Fruit fly (Drosophila melanogaster) Kc167 (cell line): ENCODE results near the gene RpL3.

ENCODE experiments used
- Myc ChIP-seq: fragments of >200 bp; optimal IDR thresholded peaks from 2 replicates; lab custom pipeline; 2017; ENCODE audit warnings: missing external identifiers
- Sin3A ChIP-seq: fragments of >200 bp; optimal IDR thresholded peaks from 2 replicates; lab custom pipeline; 2018; ENCODE audit warnings: missing external identifiers
- h ChIP-seq: fragments of >200 bp; optimal IDR thresholded peaks from 3 replicates; lab custom pipeline; 2018; ENCODE audit warnings: missing external identifiers
- insv ChIP-seq: fragments of >200 bp; optimal IDR thresholded peaks from 3 replicates; lab custom pipeline; 2018; ENCODE audit warnings: missing external identifiers
- psq ChIP-seq: fragments of >200 bp; optimal IDR thresholded peaks from 2 replicates; lab custom pipeline; 2017; ENCODE audit warnings: missing external identifiers
- ttk ChIP-seq: sonication (Bioruptor generic); optimal IDR thresholded peaks from 2 replicates; lab custom pipeline; 2017; ENCODE audit warnings: missing external identifiers

DNA sequence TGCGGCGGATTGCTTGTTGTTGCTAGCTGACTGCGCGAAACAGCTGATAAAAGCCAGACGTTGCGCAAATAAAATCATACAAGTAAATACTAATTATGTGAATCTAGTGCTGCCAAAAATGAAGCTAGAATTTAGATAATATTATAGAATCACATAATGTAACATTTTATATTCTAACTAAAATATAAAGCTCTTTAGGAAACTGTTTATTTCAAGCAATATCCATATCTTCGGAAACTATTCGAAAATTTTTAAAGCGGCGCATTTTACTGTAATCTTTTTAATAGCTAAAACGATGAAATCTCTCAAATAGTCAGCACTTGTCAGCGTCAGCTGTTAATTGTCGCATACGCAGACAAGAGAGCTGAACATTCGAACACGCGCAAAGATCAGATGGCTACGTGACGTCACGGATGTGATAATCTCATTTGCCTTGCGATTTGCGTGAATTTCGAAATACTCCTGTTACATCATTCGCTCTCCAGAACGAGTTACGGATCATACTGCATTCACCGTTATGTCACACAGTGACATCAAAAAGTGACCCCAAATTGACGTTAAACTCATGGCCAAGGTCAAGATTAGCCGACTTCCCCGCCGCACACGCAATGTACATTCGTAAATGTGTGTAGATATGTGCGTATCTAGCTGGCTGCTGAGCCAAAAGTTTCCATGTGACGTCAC lies 21.5 kb downstream of the RpL3 start:
- no peak for TF ChIP-seq psq
- TF ChIP-seq Myc (lab: Kevin White, UChicago), result no peak
- no peak for TF ChIP-seq insv (lab: Kevin White, UChicago)
- TF ChIP-seq Sin3A (lab: Kevin White, UChicago), result no peak
- no peak for TF ChIP-seq ttk (lab: Kevin White, UChicago)
- TF ChIP-seq h (lab: Kevin White, UChicago), result no peak
